Worm (Caenorhabditis elegans): ENCODE results near the gene C18B12.4.

Gene C18B12.4

DNA sequence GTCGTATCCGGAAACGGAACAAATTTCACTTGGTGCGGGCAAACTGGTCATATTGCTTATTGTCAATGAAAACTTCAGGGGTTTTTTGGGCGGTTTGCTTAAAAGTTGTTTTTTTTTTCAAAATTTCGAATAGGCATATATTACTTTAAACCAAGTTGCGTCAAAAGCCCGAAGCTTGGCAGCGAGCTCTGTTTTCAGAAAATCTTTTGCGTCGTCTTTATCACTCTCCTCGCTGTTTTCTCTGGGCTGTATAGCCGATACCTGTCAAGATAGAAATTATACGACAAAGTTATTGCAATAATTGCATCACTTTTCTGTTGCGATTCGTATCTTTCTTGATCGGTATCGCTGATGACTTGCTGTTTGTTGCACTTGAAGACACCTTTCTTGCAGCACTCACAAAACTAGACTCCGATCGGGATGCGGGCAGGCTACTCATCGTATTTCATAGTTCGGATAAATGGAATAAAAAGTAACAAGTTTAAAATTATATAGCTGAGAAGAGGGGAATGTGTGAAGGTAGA is 35.7 kb upstream of the C18B12.4 start, which contains the start of the genes H40L08.3 and H40L08.9 (continued):
- TF ChIP-seq nhr-90 (tag; optimal IDR thresholded peaks at IDR 0.05) (no peak), hmg-1.2 (GFP tag; IDR thresholded peaks at IDR 0.05) (no peak), mes-4 (tag; optimal IDR thresholded peaks at IDR 0.05) (no peak), ama-1 (optimal IDR thresholded peaks at IDR 0.05) (peak; percentile 92), ama-1 (GFP tag; optimal IDR thresholded peaks at IDR 0.05) (no peak), lag-1 (GFP tag; IDR thresholded peaks at IDR 0.05) (no peak), F52B5.7 (tag; optimal IDR thresholded peaks at IDR 0.05) (no peak), snpc-3.4 (tag; optimal IDR thresholded peaks at IDR 0.05) (no peak), mel-28 (tag; optimal IDR thresholded peaks at IDR 0.05; ENCODE audit: borderline replicate concordance) (peak; percentile 6), Y53F4B.3 (GFP tag; IDR thresholded peaks at IDR 0.05) (no peak), F55B11.4 (tag; optimal IDR thresholded peaks at IDR 0.05; ENCODE audit: borderline replicate concordance, insufficient read depth) (no peak), aptf-3 (GFP tag; IDR thresholded peaks at IDR 0.05) (no peak), pbrm-1 (GFP tag; IDR thresholded peaks at IDR 0.05) (no peak), B0261.1 (tag; optimal IDR thresholded peaks at IDR 0.05) (no peak), ceh-91 (GFP tag; IDR thresholded peaks at IDR 0.05) (no peak), nfya-1 (tag; optimal IDR thresholded peaks at IDR 0.05; ENCODE audit: borderline replicate concordance, insufficient read depth) (no peak), lin-26 (GFP tag; IDR thresholded peaks at IDR 0.05) (no peak), dox-1 (GFP tag; IDR thresholded peaks at IDR 0.05) (peak; percentile 42), attf-5 (GFP tag; optimal IDR thresholded peaks at IDR 0.05) (no peak)

DNA sequence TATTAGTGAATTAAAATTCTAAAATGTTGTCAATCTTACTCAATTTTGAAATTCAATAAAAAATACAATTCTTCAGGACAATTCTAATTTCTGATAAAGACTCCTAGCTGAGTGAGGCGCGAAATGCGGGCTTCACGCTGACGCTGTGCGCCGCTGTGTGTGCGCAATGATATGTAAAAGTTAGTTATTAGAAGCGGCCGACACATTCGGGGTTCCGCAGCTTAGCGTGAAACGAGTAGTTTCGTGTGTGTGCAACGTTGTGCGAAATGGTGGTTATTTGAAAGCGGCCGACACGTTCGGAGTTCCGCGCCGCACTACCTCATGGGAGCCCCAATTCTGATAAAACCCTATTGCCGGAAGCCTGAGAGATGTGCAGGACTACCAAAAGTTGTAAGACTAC is 34.8 kb upstream of the C18B12.4 start:
- no peak for TF ChIP-seq F23B12.7 (tag; optimal IDR thresholded peaks at IDR 0.05; ENCODE audit: insufficient read depth)
- TF ChIP-seq ceh-40 (GFP tag; IDR thresholded peaks at IDR 0.05): no peak
- TF ChIP-seq mes-4 (tag; optimal IDR thresholded peaks at IDR 0.05): no peak
- no peak for TF ChIP-seq D2030.7 (GFP tag; IDR thresholded peaks at IDR 0.05)
- TF ChIP-seq snpc-1.1 (tag; optimal IDR thresholded peaks at IDR 0.05; ENCODE audit: insufficient read depth): peak; percentile 30
- no peak for TF ChIP-seq nhr-179 (tag; optimal IDR thresholded peaks at IDR 0.05)
- no peak for TF ChIP-seq dpl-1 (GFP tag; optimal IDR thresholded peaks at IDR 0.05)
- no peak for TF ChIP-seq F10E7.11 (tag; optimal IDR thresholded peaks at IDR 0.05)
- no peak for TF ChIP-seq zim-3 (tag; optimal IDR thresholded peaks at IDR 0.05)
- no peak for TF ChIP-seq lin-40 (tag; optimal IDR thresholded peaks at IDR 0.05)
- TF ChIP-seq attf-3 (GFP tag; conservative IDR thresholded peaks at IDR 0.05): no peak
- TF ChIP-seq Y95B8A.8 (GFP tag; IDR thresholded peaks at IDR 0.05): 0 out of 2 replicates have a peak, but pooled peaks have one; percentile 7
- no peak for TF ChIP-seq snpc-4 (GFP tag; optimal IDR thresholded peaks at IDR 0.05)
- TF ChIP-seq snpc-4 (tag; optimal IDR thresholded peaks at IDR 0.05): peak in 2 of 4 experiments; percentile 51 to 80
- TF ChIP-seq ceh-79 (tag; optimal IDR thresholded peaks at IDR 0.05): no peak
- TF ChIP-seq ceh-91 (GFP tag; IDR thresholded peaks at IDR 0.05): no peak

DNA sequence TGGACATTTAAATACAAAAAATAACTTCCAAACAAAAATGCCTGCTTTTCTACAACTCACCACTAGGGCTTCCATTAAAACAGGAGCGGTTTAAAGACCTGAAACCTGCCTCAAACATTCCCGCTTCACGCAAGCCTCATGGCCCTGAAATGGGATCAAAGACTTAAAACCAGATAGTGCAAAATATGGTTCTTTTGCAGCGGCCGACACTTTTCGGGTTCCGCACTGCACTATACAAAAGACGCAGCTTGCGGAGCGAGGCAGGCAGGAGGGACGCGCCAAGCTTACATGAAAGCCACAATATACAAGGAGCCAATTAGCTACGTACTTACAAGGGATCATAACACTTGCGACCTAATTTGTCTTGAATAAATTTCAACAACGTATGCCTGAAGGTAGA is 33.1 kb upstream of the C18B12.4 start:
- peak; percentile 29 for TF ChIP-seq snpc-4 (GFP tag; optimal IDR thresholded peaks at IDR 0.05)
- TF ChIP-seq snpc-4 (tag; optimal IDR thresholded peaks at IDR 0.05): peak in 2 of 4 experiments; percentile 88 to 91
- TF ChIP-seq lin-26 (GFP tag; IDR thresholded peaks at IDR 0.05): no peak
- TF ChIP-seq hmg-1.2 (GFP tag; IDR thresholded peaks at IDR 0.05): peak; percentile 35; the same call in 1 of the 2 replicates
- no peak for TF ChIP-seq egrh-3 (GFP tag; IDR thresholded peaks at IDR 0.05)
- no peak for TF ChIP-seq zim-3 (tag; optimal IDR thresholded peaks at IDR 0.05)
- TF ChIP-seq egl-44 (GFP tag; IDR thresholded peaks at IDR 0.05): no peak
- peak; percentile 22 for TF ChIP-seq snpc-1.1 (tag; optimal IDR thresholded peaks at IDR 0.05; ENCODE audit: insufficient read depth)

Data from whole organism, young adult.